Fruit fly (Drosophila melanogaster): ENCODE data around the gene Pop5.

dm6 chr3L:17047811-17048239 is 3.0 kb upstream of the Pop5 start:
- TF ChIP-seq Myc (optimal IDR thresholded peaks at IDR 0.05) (no peak), psq (optimal IDR thresholded peaks at IDR 0.05) (no peak), Sin3A (optimal IDR thresholded peaks at IDR 0.05) (no peak), h (optimal IDR thresholded peaks at IDR 0.05) (no peak), insv (optimal IDR thresholded peaks at IDR 0.05) (no peak), ttk (optimal IDR thresholded peaks at IDR 0.05) (no peak)

All from Kc167 (cell line).